Worm (Caenorhabditis elegans) whole organism, mixed stage, embryonic: Measurements from ENCODE around the gene ugt-62.

Experiments used
- blmp-1 ChIP-seq: fragments of 150-350 bp; optimal IDR thresholded peaks from 2 replicates; lab custom pipeline; 2014; ENCODE audit warnings: missing biosample characterization, missing genetic modification characterization
- ceh-39 ChIP-seq: fragments of 150-350 bp; optimal IDR thresholded peaks from 2 replicates; lab custom pipeline; 2014; ENCODE audit warnings: missing biosample characterization, missing genetic modification characterization
- elt-1 ChIP-seq: sonication (generic microtip); optimal IDR thresholded peaks from 2 replicates; lab custom pipeline; 2017; ENCODE audit warnings: missing genetic modification characterization, mild to moderate bottlenecking, missing compliant biosample characterization, antibody characterized with exemption, moderate library complexity, borderline replicate concordance; ENCODE audit not compliant: insufficient read depth
- elt-3 ChIP-seq: fragments of 150-350 bp; optimal IDR thresholded peaks from 2 replicates; lab custom pipeline; 2014; ENCODE audit warnings: missing biosample characterization, missing genetic modification characterization
- lin-13 ChIP-seq: fragments of 150-350 bp; optimal IDR thresholded peaks from 2 replicates; lab custom pipeline; 2014; ENCODE audit warnings: missing biosample characterization, missing genetic modification characterization
- lsy-2 ChIP-seq: fragments of 150-350 bp; optimal IDR thresholded peaks from 2 replicates; lab custom pipeline; 2014; ENCODE audit warnings: missing biosample characterization, missing genetic modification characterization
- snpc-4 ChIP-seq: fragments of 150-350 bp; optimal IDR thresholded peaks from 2 replicates; lab custom pipeline; 2014; ENCODE audit warnings: missing biosample characterization, missing genetic modification characterization
- sptf-1 ChIP-seq: sonication (generic microtip); optimal IDR thresholded peaks from 2 replicates; lab custom pipeline; 2017; ENCODE audit warnings: mild to moderate bottlenecking, missing genetic modification characterization, moderate library complexity, missing compliant biosample characterization
- unc-62 ChIP-seq: fragments of 150-350 bp; optimal IDR thresholded peaks from 2 replicates; lab custom pipeline; 2014; ENCODE audit warnings: missing biosample characterization, missing genetic modification reagents, missing genetic modification characterization

DNA sequence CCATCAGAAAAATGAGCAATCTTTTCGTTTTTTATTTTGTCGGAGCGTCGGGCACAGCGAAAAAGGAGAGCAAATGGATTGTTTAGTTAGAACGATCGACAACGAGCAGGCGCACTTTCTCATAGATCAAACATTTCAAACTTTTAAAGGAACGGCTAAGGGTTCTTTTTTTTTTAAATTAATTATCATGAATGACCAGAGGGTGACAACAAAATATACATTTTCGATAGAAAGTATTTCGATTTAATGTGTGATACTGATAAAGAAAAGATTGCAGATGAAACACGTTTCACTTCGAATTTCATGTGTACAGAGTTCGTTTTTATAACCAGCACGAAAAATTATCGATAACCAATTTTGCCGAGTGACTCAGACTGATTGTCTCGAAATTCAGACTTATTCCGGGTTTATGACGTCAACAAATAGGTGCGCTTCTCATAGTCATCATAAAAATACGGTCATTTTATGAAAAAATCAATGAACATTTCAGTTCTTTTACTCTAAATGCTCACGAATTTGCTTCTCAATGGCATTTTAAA lies 33.8 kb downstream of the ugt-62 start:
- TF ChIP-seq unc-62 (GFP tag; lab: Kevin White, UChicago) (no peak), snpc-4 (tag; lab: Kevin White, UChicago) (no peak), sptf-1 (tag; lab: Kevin White, UChicago) (no peak), elt-3 (tag; lab: Kevin White, UChicago) (no peak), ceh-39 (tag; lab: Kevin White, UChicago) (no peak), lsy-2 (tag; lab: Kevin White, UChicago) (no peak), blmp-1 (tag; lab: Kevin White, UChicago) (no peak), elt-1 (tag; lab: Kevin White, UChicago) (no peak), lin-13 (tag; lab: Kevin White, UChicago) (no peak)
